Fruit fly (Drosophila melanogaster): ENCODE data around the gene CG34324.

Gene CG34324

DNA sequence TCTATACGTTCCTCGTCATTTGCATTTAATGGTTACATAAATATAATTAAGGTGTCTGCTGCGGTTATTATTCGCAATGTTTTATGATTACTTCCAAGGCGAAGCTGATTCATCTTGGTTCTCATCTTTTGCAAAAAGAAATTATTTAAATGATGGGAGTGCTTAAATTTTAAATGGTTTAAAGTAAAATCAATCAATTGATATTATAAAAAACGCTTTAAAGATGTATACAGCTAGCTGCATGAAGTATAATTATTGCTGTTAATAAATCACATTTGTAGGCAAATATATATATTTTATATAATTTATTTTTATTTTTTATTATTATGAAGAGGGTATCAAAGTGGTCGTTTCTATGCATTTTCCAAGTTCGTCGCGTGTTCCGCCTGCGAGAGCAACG lies 6.7 kb downstream of the CG34324 start (continued):
- TF ChIP-seq CG2116 (GFP tag; optimal IDR thresholded peaks at IDR 0.05) (no peak), D19B (GFP tag; optimal IDR thresholded peaks at IDR 0.05) (peak; percentile 27), CG13424 (tag; optimal IDR thresholded peaks at IDR 0.05) (peak; percentile 27), Oli (tag; optimal IDR thresholded peaks at IDR 0.05) (peak; percentile 48), CG1603 (tag; optimal IDR thresholded peaks at IDR 0.05) (no peak), pita (GFP tag; optimal IDR thresholded peaks at IDR 0.05) (no peak), CG31224 (GFP tag; IDR thresholded peaks at IDR 0.05) (no peak), Sox102F (GFP tag; optimal IDR thresholded peaks at IDR 0.05) (peak; percentile 39), stc (GFP tag; IDR thresholded peaks at IDR 0.05) (no peak), Stat92E (GFP tag; optimal IDR thresholded peaks at IDR 0.05) (no peak), fd102C (GFP tag; optimal IDR thresholded peaks at IDR 0.05) (no peak), sens (GFP tag) (peak; percentile 59), bsh (GFP tag; optimal IDR thresholded peaks at IDR 0.05) (no peak), CG10366 (GFP tag; IDR thresholded peaks at IDR 0.05) (no peak), phol (tag; optimal IDR thresholded peaks at IDR 0.05) (peak; percentile 44), sim (GFP tag; IDR thresholded peaks at IDR 0.05) (no peak), CG18476 (GFP tag; optimal IDR thresholded peaks at IDR 0.05) (no peak), row (GFP tag; IDR thresholded peaks at IDR 0.05) (0 out of 3 replicates have a peak, but pooled peaks have one; percentile 30), lab (GFP tag; optimal IDR thresholded peaks at IDR 0.05) (no peak), CG12942 (GFP tag; optimal IDR thresholded peaks at IDR 0.05) (no peak), CG9932 (GFP tag; IDR thresholded peaks at IDR 0.05) (no peak), sisA (GFP tag; IDR thresholded peaks at IDR 0.05) (no peak), oc (tag; optimal IDR thresholded peaks at IDR 0.05) (no peak), CG17361 (GFP tag; IDR thresholded peaks at IDR 0.05) (peak; percentile 56; the same call in 1 of the 3 replicates), Six4 (GFP tag; optimal IDR thresholded peaks at IDR 0.05) (no peak), lilli (GFP tag; optimal IDR thresholded peaks at IDR 0.05) (no peak), CG15011 (GFP tag; optimal IDR thresholded peaks at IDR 0.05) (no peak), CG34422 (GFP tag; IDR thresholded peaks at IDR 0.05) (0 out of 3 replicates have a peak, but pooled peaks have one; percentile 28), CG10654 (GFP tag; optimal IDR thresholded peaks at IDR 0.05) (no peak), odd (GFP tag; optimal IDR thresholded peaks at IDR 0.05) (no peak), CG9817 (tag; optimal IDR thresholded peaks at IDR 0.05) (no peak), slbo (GFP tag; IDR thresholded peaks at IDR 0.05) (no peak), tna (GFP tag; IDR thresholded peaks at IDR 0.05; ENCODE audit: partially characterized antibody) (no peak), CG8089 (GFP tag; optimal IDR thresholded peaks at IDR 0.05) (no peak), Hr3 (GFP tag; optimal IDR thresholded peaks at IDR 0.05) (peak; percentile 22), Lim3 (GFP tag; IDR thresholded peaks at IDR 0.05) (no peak), psq (GFP tag; optimal IDR thresholded peaks at IDR 0.05) (no peak), CoRest (tag; optimal IDR thresholded peaks at IDR 0.05) (peak; percentile 51), CG14860 (GFP tag; IDR thresholded peaks at IDR 0.05; ENCODE audit: partially characterized antibody) (no peak), CG8478 (optimal IDR thresholded peaks at IDR 0.05) (no peak), C15 (GFP tag; IDR thresholded peaks at IDR 0.05) (no peak), CG10543 (GFP tag; optimal IDR thresholded peaks at IDR 0.05) (no peak), ash1 (GFP tag; optimal IDR thresholded peaks at IDR 0.05) (no peak), CG12391 (tag; optimal IDR thresholded peaks at IDR 0.05) (no peak), tgo (GFP tag; IDR thresholded peaks at IDR 0.05) (0 out of 3 replicates have a peak, but pooled peaks have one; percentile 17), CG10321 (GFP tag; IDR thresholded peaks at IDR 0.05) (no peak), zen (tag; optimal IDR thresholded peaks at IDR 0.05) (no peak), grau (tag; optimal IDR thresholded peaks at IDR 0.05) (peak; percentile 35), CG3163 (GFP tag; optimal IDR thresholded peaks at IDR 0.05) (no peak), Meics (GFP tag; optimal IDR thresholded peaks at IDR 0.05) (peak; percentile 28), esg (GFP tag; conservative IDR thresholded peaks at IDR 0.05) (0 out of 2 replicates have a peak, but pooled peaks have one; percentile 17)

All from whole organism, embryonic.